Worm (Caenorhabditis elegans): ENCODE data around the gene Y66D12A.6.

The Y66D12A.6 gene

ce11 chrIII:11588911-11589310 lies 7.7 kb upstream of the Y66D12A.6 start, which contains the start of gene Y66D12A.3:
Gene Y66D12A.3, plus strand, starts transcription at chrIII:11589211.
- TF ChIP-seq dao-5 (tag; optimal IDR thresholded peaks at IDR 0.05): no peak
- TF ChIP-seq him-1 (tag; optimal IDR thresholded peaks at IDR 0.05): no peak
- TF ChIP-seq W03F9.2 (tag; optimal IDR thresholded peaks at IDR 0.05): no peak

DNA sequence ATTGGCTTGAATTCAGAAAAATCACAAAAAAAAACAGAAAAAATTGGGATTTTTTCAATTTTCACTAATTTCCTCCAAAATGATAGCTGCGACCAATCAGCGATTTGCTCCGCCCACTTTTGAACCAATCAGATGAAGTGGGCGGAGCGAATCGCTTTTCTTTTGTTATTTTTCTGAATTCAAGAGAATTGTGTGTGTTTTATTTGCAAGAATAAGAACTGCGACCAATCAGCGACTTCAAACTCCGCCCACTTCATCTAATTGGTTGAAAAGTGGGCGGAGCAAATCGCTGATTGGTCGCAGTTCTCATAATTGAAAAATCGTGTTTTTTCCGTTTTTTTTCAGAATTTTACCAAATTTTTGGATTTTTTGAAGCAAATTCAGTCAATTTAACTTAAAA lies 1.4 kb upstream of the Y66D12A.6 start:
- TF ChIP-seq dao-5 (tag; optimal IDR thresholded peaks at IDR 0.05) (no peak), W03F9.2 (tag; optimal IDR thresholded peaks at IDR 0.05) (no peak), him-1 (tag; optimal IDR thresholded peaks at IDR 0.05) (no peak)

ce11 chrIII:11580428-11580885 lies 745 bp downstream of the Y66D12A.6 start, which contains the start of gene Y66D12A.7:
Gene Y66D12A.7, minus strand, starts transcription at chrIII:11580478.
- no peak for TF ChIP-seq him-1 (tag; optimal IDR thresholded peaks at IDR 0.05)
- TF ChIP-seq W03F9.2 (tag; optimal IDR thresholded peaks at IDR 0.05): no peak

DNA sequence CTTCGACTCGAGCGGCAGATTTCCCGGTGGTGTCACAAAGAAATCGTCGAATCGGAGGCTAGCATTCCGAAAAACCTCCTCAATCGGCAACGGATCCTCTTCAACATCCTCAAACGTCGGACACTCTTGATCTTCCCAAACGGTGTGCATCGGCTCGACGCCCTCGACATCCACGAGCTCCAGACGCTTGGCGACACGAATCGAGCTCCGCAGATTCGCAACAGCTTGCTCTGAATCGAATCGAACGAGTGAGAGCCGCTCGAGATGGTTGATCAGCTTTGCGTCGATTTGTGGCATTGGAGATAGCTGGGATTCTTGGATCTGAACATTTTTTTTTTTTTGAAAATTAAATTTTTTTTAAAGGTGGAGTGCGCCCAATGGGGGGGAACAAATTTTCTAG lies 1.8 kb downstream of the Y66D12A.6 start:
- TF ChIP-seq dao-5 (tag; optimal IDR thresholded peaks at IDR 0.05) (no peak), W03F9.2 (tag; optimal IDR thresholded peaks at IDR 0.05) (no peak)

DNA sequence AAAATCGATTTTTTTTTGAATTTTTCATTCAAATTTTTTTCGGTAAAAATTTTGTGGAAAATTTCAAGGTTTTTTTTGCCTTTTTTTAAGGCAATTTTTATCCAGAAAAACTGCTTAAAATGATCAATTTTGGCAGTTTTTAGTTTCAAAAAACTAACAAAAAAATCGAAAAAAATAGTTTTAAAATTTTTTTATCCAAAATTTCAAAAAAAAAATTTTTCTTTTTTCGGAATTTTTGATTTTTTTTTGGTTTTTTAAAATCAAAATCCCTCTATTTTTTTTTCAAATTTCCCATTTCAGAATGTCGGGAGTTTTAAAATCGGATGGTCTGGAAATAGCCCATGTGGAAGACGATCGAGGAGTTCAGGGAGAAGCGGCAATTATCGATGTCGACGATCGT lies 7.3 kb downstream of the Y66D12A.6 start, which contains the start of gene Y66D12A.8:
TSS of gene Y66D12A.8 (plus strand) at position 301 of the 400 bp plus-strand sequence.
- TF ChIP-seq W03F9.2 (tag; optimal IDR thresholded peaks at IDR 0.05): no peak
- no peak for TF ChIP-seq dao-5 (tag; optimal IDR thresholded peaks at IDR 0.05)
- TF ChIP-seq him-1 (tag; optimal IDR thresholded peaks at IDR 0.05): no peak

- TF ChIP-seq W03F9.2 (tag; optimal IDR thresholded peaks at IDR 0.05): no peak
- TF ChIP-seq dao-5 (tag; optimal IDR thresholded peaks at IDR 0.05): no peak
- no peak for TF ChIP-seq him-1 (tag; optimal IDR thresholded peaks at IDR 0.05)
Measured at ce11 chrIII:11567837-11568236, 13.4 kb downstream of the Y66D12A.6 start, which contains the start of gene psme-3. Gene psme-3, plus strand, starts transcription at chrIII:11568137.

DNA sequence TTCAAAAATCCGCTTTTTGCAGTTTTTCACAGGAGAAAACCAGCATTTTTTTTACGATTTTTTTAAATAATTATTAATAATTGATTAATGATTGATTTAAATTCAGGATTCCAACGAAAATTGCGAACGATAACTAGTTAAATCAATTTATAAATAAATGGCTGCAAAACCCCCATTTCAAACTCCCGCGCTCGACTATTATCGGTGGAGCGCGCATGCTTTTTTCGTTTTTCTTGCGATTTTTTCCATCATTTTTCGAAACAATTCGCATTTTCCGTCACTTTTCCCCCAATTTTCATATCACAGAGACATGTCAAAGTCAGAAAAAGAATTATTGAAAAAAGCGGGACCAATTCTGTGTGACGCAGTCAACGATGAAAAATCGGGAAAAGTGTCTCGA lies 15.6 kb downstream of the Y66D12A.6 start, which contains the start of gene Y66D12A.10:
TSS of gene Y66D12A.10 (plus strand) at position 273 of the 400 bp plus-strand sequence.
- TF ChIP-seq dao-5 (tag; optimal IDR thresholded peaks at IDR 0.05) (no peak), him-1 (tag; optimal IDR thresholded peaks at IDR 0.05) (no peak), W03F9.2 (tag; optimal IDR thresholded peaks at IDR 0.05) (no peak)

DNA sequence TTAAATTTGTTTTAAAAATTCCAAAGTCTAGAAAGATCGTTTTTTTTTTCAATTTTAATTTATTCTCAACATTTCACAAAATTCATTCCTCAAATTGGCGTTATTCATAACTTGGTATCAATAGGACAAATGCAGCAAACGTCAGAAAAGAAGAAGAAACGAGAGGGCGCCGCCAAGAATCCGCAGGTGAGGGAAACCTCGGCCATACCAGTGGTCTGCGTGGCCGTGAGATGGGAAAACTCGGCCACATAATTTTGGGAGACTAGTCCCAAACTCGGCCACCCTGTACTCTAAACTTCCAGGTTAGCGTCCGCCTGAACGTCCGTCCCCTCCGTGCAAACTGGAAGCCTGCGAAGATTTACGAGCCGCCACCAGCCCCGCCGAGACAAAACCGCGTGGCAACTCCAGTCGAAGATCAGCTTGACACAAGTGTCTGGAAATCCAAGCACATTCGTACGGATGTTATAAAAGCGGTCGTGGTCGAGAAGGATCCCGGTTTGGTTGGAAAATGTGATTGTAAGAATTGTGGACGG lies 17.7 kb downstream of the Y66D12A.6 start, which contains the start of gene Y66D12A.11:
TSS of gene Y66D12A.11 (plus strand) at position 51 of the 533 bp plus-strand sequence.
- TF ChIP-seq W03F9.2 (tag; optimal IDR thresholded peaks at IDR 0.05) (no peak), him-1 (tag; optimal IDR thresholded peaks at IDR 0.05) (no peak), dao-5 (tag; optimal IDR thresholded peaks at IDR 0.05) (no peak)

ce11 chrIII:11561597-11561996 lies 19.6 kb downstream of the Y66D12A.6 start:
- TF ChIP-seq W03F9.2 (tag; optimal IDR thresholded peaks at IDR 0.05): no peak
- no peak for TF ChIP-seq dao-5 (tag; optimal IDR thresholded peaks at IDR 0.05)
- TF ChIP-seq him-1 (tag; optimal IDR thresholded peaks at IDR 0.05): no peak

- TF ChIP-seq dao-5 (tag; optimal IDR thresholded peaks at IDR 0.05) (no peak), him-1 (tag; optimal IDR thresholded peaks at IDR 0.05) (no peak), W03F9.2 (tag; optimal IDR thresholded peaks at IDR 0.05) (no peak)
Measured at ce11 chrIII:11560504-11561202, 20.5 kb downstream of the Y66D12A.6 start, which contains the start of gene ztf-29. Gene ztf-29, plus strand, starts transcription at chrIII:11561152.

DNA sequence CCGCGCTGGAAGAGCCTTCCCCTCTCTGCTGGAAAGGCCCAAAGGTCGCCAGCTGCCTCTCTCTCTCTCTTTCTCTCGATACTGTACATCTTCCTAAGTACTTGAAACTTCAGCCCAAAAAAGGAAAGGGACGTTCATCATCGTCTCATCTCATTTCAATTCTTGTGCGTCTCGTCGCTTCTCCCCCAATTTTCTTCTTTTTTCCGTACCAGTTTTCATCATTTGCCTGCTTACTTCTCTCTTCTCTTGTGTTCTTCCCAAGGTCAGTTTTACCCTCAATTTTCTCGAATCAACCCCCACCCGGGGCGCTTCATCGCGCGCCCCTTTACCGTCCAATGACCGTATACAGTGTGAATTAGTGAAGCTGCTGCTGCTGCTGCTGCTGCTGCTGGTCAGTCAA lies 21.5 kb downstream of the Y66D12A.6 start:
- TF ChIP-seq W03F9.2 (tag; optimal IDR thresholded peaks at IDR 0.05) (no peak), dao-5 (tag; optimal IDR thresholded peaks at IDR 0.05) (no peak), him-1 (tag; optimal IDR thresholded peaks at IDR 0.05) (no peak)

DNA sequence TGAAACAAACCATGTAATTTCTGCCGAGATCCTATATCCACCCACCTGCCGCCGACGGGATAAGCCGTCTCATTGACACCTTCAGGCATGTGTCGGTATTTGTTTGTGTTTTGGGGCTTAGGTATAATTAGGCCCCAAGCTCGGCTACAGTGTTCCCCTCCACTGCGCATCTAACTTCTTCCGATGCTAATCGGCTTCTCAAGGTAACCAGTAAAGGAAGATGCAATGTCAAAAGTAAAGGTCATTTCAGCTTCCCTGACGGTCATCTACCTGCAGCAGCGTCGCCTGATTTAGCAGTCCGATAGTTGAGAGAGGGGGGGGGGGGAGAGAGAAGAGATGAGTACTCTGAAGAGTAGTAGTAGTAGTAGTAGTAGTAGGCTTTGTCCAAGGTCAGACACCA lies 23.0 kb downstream of the Y66D12A.6 start:
- TF ChIP-seq W03F9.2 (tag; optimal IDR thresholded peaks at IDR 0.05) (no peak), him-1 (tag; optimal IDR thresholded peaks at IDR 0.05) (no peak), dao-5 (tag; optimal IDR thresholded peaks at IDR 0.05) (no peak)

ce11 chrIII:11556860-11557259 lies 24.3 kb downstream of the Y66D12A.6 start:
- TF ChIP-seq dao-5 (tag; optimal IDR thresholded peaks at IDR 0.05): no peak

ce11 chrIII:11554701-11555111 lies 26.5 kb downstream of the Y66D12A.6 start:
- no peak for TF ChIP-seq dao-5 (tag; optimal IDR thresholded peaks at IDR 0.05)

Data from whole organism, L4/young adult.